Fruit fly (Drosophila melanogaster) ovary, adult (tissue): Measurements from ENCODE around the gene Sarm.

Experiments used
- CG17801 ChIP-seq: fragments of 200-800 bp; optimal IDR thresholded peaks from 2 replicates; lab custom pipeline; 2019; ENCODE audit warnings: missing biosample characterization, mild to moderate bottlenecking, missing genetic modification characterization, moderate library complexity; ENCODE audit not compliant: partially characterized antibody

Gene Sarm

DNA sequence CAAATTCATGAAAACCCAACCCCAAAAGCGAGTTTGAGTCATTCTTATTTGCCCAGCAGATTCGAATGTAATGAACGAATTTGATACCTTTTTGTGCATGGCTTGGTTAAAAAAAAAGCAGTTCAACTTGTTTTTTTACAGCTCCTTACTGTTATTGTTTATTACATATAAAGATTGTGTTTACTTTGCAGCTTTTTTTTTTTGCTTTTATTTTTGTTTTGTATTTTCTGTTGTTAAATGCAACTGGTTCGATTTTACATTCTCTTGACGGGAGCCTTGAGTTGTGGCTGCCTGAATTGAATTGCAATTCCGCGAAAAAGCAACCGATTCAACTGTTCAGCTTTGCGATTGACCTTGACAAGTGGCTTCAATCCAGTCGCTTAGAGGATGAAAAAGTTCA, 90.9 kb downstream of the Sarm start:
- no peak for TF ChIP-seq CG17801

DNA sequence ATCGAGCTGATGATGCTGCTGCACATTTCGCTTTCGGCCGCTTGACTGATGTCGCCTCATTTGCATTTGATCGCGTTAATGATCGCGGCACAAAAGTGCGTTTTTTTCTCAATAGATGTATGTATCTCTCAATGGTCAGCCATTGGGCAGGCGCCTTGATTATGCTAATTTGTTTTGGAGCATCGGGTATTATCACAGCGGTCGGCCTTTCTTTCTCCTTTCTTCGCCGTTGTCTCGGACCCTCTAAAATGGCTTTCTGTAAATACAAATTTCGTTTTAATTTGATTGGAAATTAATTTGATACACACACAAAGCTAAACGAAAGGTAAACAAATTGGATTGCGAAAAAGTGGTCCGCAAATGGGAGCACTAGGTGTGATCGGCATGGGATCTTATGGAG, 91.7 kb downstream of the Sarm start:
- TF ChIP-seq CG17801: no peak

DNA sequence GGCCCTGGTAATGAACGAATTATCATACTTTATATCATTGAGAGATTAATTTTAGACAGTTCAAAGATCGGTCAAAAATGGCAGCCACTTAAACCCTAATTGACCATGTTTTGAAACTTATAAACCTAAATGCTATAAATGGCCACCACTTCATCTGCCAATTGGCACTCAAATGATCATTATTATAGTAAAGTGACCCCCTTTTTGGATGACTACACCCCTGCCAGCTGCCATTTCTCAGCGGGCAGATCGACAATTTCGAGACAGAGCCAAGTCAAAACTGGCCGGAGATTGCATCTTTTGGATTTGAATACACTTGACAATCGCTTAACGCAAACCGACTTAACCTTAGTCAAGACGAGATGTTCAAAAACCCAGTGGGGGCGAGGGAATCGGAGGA, 92.5 kb downstream of the Sarm start:
- no peak for TF ChIP-seq CG17801

DNA sequence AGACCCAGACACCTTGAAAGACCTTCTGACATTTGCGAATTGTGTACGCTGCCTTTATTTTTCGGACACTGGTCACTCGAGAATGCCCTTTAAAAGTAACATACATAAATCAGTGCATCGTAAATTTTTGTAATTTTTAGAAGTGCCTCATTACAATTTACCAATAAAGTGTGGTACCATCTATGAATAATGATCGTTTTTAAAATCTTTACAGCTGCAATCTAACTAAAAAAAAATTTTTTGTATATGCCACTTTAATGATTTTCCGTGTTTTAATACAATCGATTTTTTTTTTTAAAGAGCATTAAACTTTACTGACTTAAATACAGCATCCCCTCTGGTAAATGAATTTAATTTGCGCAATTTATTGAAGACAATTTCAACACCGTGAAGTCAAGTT, 93.4 kb downstream of the Sarm start:
- no peak for TF ChIP-seq CG17801
